Worm (Caenorhabditis elegans) whole organism, mixed stage, embryonic: Measurements from ENCODE around the gene F40G9.8.

ENCODE experiments used
- blmp-1 ChIP-seq: fragments of 150-350 bp; optimal IDR thresholded peaks from 2 replicates; lab custom pipeline; 2014; ENCODE audit warnings: missing biosample characterization, missing genetic modification characterization
- nhr-28 ChIP-seq: fragments of 150-350 bp; optimal IDR thresholded peaks from 2 replicates; lab custom pipeline; 2014; ENCODE audit warnings: missing biosample characterization, missing genetic modification characterization
- nhr-76 ChIP-seq: sonication (generic microtip); optimal IDR thresholded peaks from 2 replicates; lab custom pipeline; 2017; ENCODE audit warnings: missing biosample characterization, missing genetic modification characterization
- pha-4 ChIP-seq: fragments of 150-350 bp; optimal IDR thresholded peaks from 2 replicates; lab custom pipeline; 2018; ENCODE audit warnings: missing biosample characterization, missing genetic modification reagents, missing genetic modification characterization
- sem-2 ChIP-seq: fragments of 200-800 bp; sonication (Bioruptor generic); optimal IDR thresholded peaks from 2 replicates; lab custom pipeline; 2018; ENCODE audit warnings: mild to moderate bottlenecking, missing genetic modification characterization, missing compliant biosample characterization
- snpc-4 ChIP-seq: fragments of 150-350 bp; optimal IDR thresholded peaks from 2 replicates; lab custom pipeline; 2014; ENCODE audit warnings: missing biosample characterization, missing genetic modification characterization
- unc-39 ChIP-seq: fragments of 150-350 bp; optimal IDR thresholded peaks from 2 replicates; lab custom pipeline; 2014; ENCODE audit warnings: missing biosample characterization, missing genetic modification characterization
- zip-8 ChIP-seq: fragments of 150-350 bp; optimal IDR thresholded peaks from 2 replicates; lab custom pipeline; 2014; ENCODE audit warnings: missing biosample characterization, missing genetic modification characterization
- ztf-11 ChIP-seq: fragments of 150-350 bp; optimal IDR thresholded peaks from 2 replicates; lab custom pipeline; 2014; ENCODE audit warnings: missing biosample characterization, missing genetic modification characterization

ce11 chrIII:131627-132026 lies 33.0 kb downstream of the F40G9.8 start:
- TF ChIP-seq nhr-76 (tag; lab: Kevin White, UChicago) (no peak), snpc-4 (tag; lab: Kevin White, UChicago) (no peak), ztf-11 (no peak), unc-39 (tag; lab: Kevin White, UChicago) (no peak), blmp-1 (tag; lab: Kevin White, UChicago) (no peak), pha-4 (tag; lab: Kevin White, UChicago) (peak; percentile 52), zip-8 (tag; lab: Kevin White, UChicago) (no peak), nhr-28 (tag; lab: Kevin White, UChicago) (no peak), sem-2 (GFP tag; lab: Kevin White, UChicago) (no peak)
